Worm (Caenorhabditis elegans) whole organism, L1 larva: ENCODE results near the gene R09E10.5.

ENCODE experiments used
- mef-2 ChIP-seq: fragments of 150-350 bp; optimal IDR thresholded peaks from 2 replicates; lab custom pipeline; 2014; ENCODE audit warnings: missing biosample characterization, missing genetic modification characterization
- nhr-76 ChIP-seq: sonication (generic microtip); optimal IDR thresholded peaks from 2 replicates; lab custom pipeline; 2017; ENCODE audit warnings: missing biosample characterization, missing genetic modification characterization
- unc-62 ChIP-seq: fragments of 150-350 bp; optimal IDR thresholded peaks from 2 replicates; lab custom pipeline; 2014; ENCODE audit warnings: missing biosample characterization, missing genetic modification reagents, missing genetic modification characterization

DNA sequence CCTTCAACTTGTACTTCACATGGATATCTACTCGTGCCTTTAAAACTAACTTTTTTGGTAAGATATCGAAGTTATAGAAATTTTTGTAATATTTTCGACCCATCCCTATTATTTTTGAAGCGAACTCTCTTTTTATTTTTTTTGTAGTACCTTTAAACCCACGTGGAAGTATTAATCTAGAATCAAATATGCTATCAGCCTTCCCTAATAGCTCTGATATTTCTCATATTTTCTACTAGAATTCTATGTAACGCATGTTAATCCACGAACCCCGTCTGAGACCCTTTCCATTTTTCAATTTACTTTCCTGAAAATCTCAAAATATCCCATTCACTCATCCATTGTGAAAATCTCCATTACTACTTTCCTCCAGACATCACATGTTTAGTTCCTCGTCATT, 28.7 kb downstream of the R09E10.5 start:
- TF ChIP-seq unc-62: no peak
- TF ChIP-seq nhr-76 (tag; lab: Kevin White, UChicago): no peak
- TF ChIP-seq mef-2: no peak
